Worm (Caenorhabditis elegans) whole organism, early embryonic: Measurements from ENCODE around the gene F19C6.2.
A peak's percentile ranks its signal among the peaks of the same experiment; 100 is the strongest.

ENCODE experiments used
- B0310.2 ChIP-seq: sonication (generic microtip); optimal IDR thresholded peaks from 2 replicates; lab custom pipeline; 2016; ENCODE audit warnings: mild to moderate bottlenecking, missing genetic modification characterization, missing compliant biosample characterization
- F13C5.2 ChIP-seq: sonication (generic microtip); optimal IDR thresholded peaks from 2 replicates; lab custom pipeline; 2017; ENCODE audit warnings: mild to moderate bottlenecking, missing genetic modification characterization, inconsistent platforms, missing compliant biosample characterization
- aly-1 ChIP-seq: sonication (generic microtip); optimal IDR thresholded peaks from 2 replicates; lab custom pipeline; 2016; ENCODE audit warnings: missing genetic modification characterization, missing compliant biosample characterization
- ama-1 ChIP-seq: fragments of 150-350 bp; optimal IDR thresholded peaks from 2 replicates; lab custom pipeline; 2014
- ceh-13 ChIP-seq: fragments of 200-800 bp; sonication (Bioruptor generic); optimal IDR thresholded peaks from 2 replicates; lab custom pipeline; 2018; ENCODE audit warnings: mild to moderate bottlenecking, missing genetic modification characterization, missing compliant biosample characterization
- ceh-36 ChIP-seq: sonication (generic microtip); optimal IDR thresholded peaks from 2 replicates; lab custom pipeline; 2016; ENCODE audit warnings: missing genetic modification characterization, inconsistent platforms, missing compliant biosample characterization
- ets-7 ChIP-seq: sonication (generic microtip); optimal IDR thresholded peaks from 2 replicates; lab custom pipeline; 2016; ENCODE audit warnings: missing genotype, missing genetic modification characterization, missing compliant biosample characterization
- flt-1 ChIP-seq: fragments of 200-800 bp; sonication (Bioruptor generic); IDR thresholded peaks from 2 replicates; pipeline ENCODE4 v1.3.6; 2022; ENCODE audit warnings: missing genetic modification characterization, missing compliant biosample characterization
- hmbx-1 ChIP-seq: sonication (generic microtip); optimal IDR thresholded peaks from 2 replicates; lab custom pipeline; 2016; ENCODE audit warnings: mild to moderate bottlenecking, missing genetic modification characterization, missing compliant biosample characterization
- hmg-4 ChIP-seq: fragments of 200-800 bp; sonication (Bioruptor generic); optimal IDR thresholded peaks from 2 replicates; lab custom pipeline; 2018; ENCODE audit warnings: mild to moderate bottlenecking, missing genetic modification characterization, missing compliant biosample characterization
- hnd-1 ChIP-seq: sonication (generic microtip); optimal IDR thresholded peaks from 2 replicates; lab custom pipeline; 2016; ENCODE audit warnings: missing genetic modification characterization, missing compliant biosample characterization
- pes-1 ChIP-seq: fragments of 200-800 bp; sonication (Bioruptor generic); IDR thresholded peaks from 2 replicates; pipeline ENCODE4 v1.3.6; 2022; ENCODE audit warnings: missing genetic modification reagents, missing genetic modification characterization, missing compliant biosample characterization
- scrt-1 ChIP-seq: fragments of 200-800 bp; sonication (Bioruptor generic); IDR thresholded peaks from 2 replicates; pipeline ENCODE4 v1.3.6; 2022; ENCODE audit warnings: missing genetic modification characterization, missing compliant biosample characterization
- sea-1 ChIP-seq: fragments of 200-800 bp; sonication (Bioruptor generic); conservative IDR thresholded peaks from 2 replicates; pipeline ENCODE4 v1.3.6; 2022; ENCODE audit warnings: missing genetic modification characterization, missing compliant biosample characterization
- tbx-11 ChIP-seq: fragments of 200-800 bp; sonication (Bioruptor generic); IDR thresholded peaks from 2 replicates; pipeline ENCODE4 v1.3.6; 2022; ENCODE audit warnings: missing genetic modification characterization, missing compliant biosample characterization
- tbx-37 ChIP-seq: fragments of 200-800 bp; sonication (Bioruptor generic); conservative IDR thresholded peaks from 2 replicates; pipeline ENCODE4 v1.3.6; 2022; ENCODE audit warnings: missing genetic modification reagents, missing genetic modification characterization, missing compliant biosample characterization
- tra-4 ChIP-seq: sonication (generic microtip); optimal IDR thresholded peaks from 2 replicates; lab custom pipeline; 2017; ENCODE audit warnings: missing genetic modification characterization, missing compliant biosample characterization

The F19C6.2 gene

ce11 chrX:9997344-9997743 is 3.4 kb upstream of the F19C6.2 start:
- TF ChIP-seq tbx-11 (no peak), F13C5.2 (tag; lab: Kevin White, UChicago) (no peak), ceh-13 (no peak)

ce11 chrX:9999192-9999591 is 1.5 kb upstream of the F19C6.2 start, which contains the start of gene grk-1:
Gene grk-1, minus strand, starts transcription at chrX:9999208.
- TF ChIP-seq ceh-13, result no peak
- TF ChIP-seq hmbx-1 (tag; lab: Kevin White, UChicago), result no peak
- no peak for TF ChIP-seq ceh-36 (tag; lab: Kevin White, UChicago)
- TF ChIP-seq flt-1 (GFP tag; lab: Robert Waterston, UW), result no peak
- TF ChIP-seq ets-7 (tag; lab: Kevin White, UChicago), result no peak

DNA sequence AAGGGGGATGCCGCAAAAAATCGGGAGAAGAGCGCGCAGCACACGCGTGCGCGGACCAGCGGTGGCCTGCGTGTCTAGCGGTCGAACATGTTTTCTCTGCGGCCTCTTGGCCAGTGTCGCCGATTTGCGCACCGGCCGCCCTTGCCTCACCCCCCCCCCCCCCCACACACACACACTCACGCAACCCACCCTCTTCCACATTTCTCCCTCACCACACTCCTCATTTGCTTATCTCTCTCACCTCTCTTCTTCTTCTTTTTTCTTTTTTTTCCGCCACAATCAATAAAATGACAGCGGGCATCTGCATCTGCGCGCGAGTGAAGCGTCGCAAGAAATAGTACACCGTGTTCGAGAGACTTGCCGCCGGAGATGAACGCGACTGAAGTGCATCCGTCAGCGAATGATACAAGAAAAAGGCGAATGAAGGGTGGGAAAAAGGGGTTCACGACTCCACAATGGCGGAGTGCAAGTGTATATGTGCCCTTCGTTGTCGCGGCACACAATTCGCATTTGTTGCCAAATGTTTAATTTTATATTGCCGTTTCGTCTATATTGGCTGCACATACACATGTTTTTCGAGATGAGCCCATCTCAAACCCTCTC is 1.0 kb upstream of the F19C6.2 start:
- TF ChIP-seq tbx-11, result no peak
- TF ChIP-seq B0310.2 (tag; lab: Kevin White, UChicago), result peak; percentile 80
- 0 out of 2 replicates have a peak, but pooled peaks have one; percentile 43 for TF ChIP-seq pes-1 (GFP tag; lab: Robert Waterston, UW)
- TF ChIP-seq ceh-36 (tag; lab: Kevin White, UChicago), result no peak
- TF ChIP-seq F13C5.2 (tag; lab: Kevin White, UChicago), result peak; percentile 69
- 0 out of 2 replicates have a peak, but pooled peaks have one; percentile 5 for TF ChIP-seq tbx-37
- TF ChIP-seq hmg-4 (GFP tag; lab: Kevin White, UChicago), result peak; percentile 94

DNA sequence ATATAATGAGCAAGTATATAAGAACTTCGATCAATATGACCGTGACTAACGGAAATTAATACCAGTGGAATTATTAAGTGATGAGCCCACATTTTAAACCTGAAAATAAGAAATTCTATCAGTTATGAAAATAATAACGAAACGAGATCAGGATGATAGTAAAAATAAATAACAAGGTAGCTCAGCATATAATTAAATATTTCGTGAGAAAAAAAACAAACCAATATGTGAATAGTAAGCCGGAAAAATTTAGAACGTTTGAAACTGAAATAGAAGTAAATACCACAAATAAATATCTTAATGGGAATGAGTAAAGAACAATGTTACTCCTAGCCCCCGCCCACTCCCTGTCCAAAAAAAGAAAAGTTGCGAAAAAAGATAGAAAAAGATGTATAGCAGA is 7.9 kb downstream of the F19C6.2 start, which contains the start of gene F19C6.3:
TSS of gene F19C6.3 (minus strand) at position 101 of the 400 bp plus-strand sequence.
- TF ChIP-seq tbx-37 (no peak), hmbx-1 (tag; lab: Kevin White, UChicago) (no peak)

- TF ChIP-seq flt-1 (GFP tag; lab: Robert Waterston, UW) (no peak), scrt-1 (GFP tag; lab: Robert Waterston, UW) (no peak), hnd-1 (tag; lab: Kevin White, UChicago) (no peak), F13C5.2 (tag; lab: Kevin White, UChicago) (no peak), hmg-4 (GFP tag; lab: Kevin White, UChicago) (no peak), sea-1 (GFP tag; lab: Robert Waterston, UW) (no peak), pes-1 (GFP tag; lab: Robert Waterston, UW) (no peak), tra-4 (tag; lab: Kevin White, UChicago) (no peak), hmbx-1 (tag; lab: Kevin White, UChicago) (no peak)
These were observed 9.2 kb downstream of the F19C6.2 start for ce11 chrX:10009985-10010384.

DNA sequence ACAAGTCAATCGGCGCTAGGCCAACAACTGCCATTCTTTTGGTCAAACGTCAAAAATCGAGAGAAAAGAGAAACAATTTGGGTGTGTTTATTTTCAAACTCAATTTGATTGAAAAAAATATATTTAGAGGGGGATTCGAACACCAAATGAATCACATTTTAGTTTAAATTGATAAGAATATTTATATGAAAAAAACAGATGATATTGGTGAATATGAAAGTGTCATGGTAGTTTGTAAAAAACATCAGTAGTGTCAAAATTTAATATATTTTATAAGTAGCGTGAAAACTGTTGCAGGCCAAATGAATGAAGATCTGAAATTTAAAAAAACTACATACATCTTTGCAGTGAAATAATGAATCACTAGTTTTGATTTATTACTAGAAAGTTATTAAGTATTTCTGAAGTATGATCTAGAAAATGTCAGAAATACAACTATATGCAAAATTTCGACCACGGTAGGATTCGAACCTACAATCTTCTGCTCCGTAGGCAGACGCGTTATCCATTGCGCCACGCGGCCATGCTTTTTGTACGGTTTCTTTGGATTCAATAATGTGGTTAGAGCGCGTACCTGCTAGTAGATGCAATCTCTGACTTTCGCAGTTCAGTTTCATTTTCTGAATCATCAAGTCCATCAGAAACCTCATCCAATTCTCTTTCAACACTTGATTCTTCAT is 17.4 kb downstream of the F19C6.2 start, which contains the start of gene F19C6.4:
TSS of gene F19C6.4 (minus strand) at position 51 of the 680 bp plus-strand sequence.
- TF ChIP-seq ama-1 (lab: Kevin White, UChicago), result no peak
- TF ChIP-seq ceh-13, result no peak
- no peak for TF ChIP-seq sea-1 (GFP tag; lab: Robert Waterston, UW)
- TF ChIP-seq hnd-1 (tag; lab: Kevin White, UChicago), result no peak
- no peak for TF ChIP-seq flt-1 (GFP tag; lab: Robert Waterston, UW)
- no peak for TF ChIP-seq F13C5.2 (tag; lab: Kevin White, UChicago)
- TF ChIP-seq B0310.2 (tag; lab: Kevin White, UChicago), result no peak
- TF ChIP-seq tbx-11, result no peak
- TF ChIP-seq tra-4 (tag; lab: Kevin White, UChicago), result no peak
- no peak for TF ChIP-seq pes-1 (GFP tag; lab: Robert Waterston, UW)
- no peak for TF ChIP-seq ceh-36 (tag; lab: Kevin White, UChicago)
- no peak for TF ChIP-seq tbx-37
- TF ChIP-seq hmg-4 (GFP tag; lab: Kevin White, UChicago), result no peak
- no peak for TF ChIP-seq aly-1 (tag; lab: Kevin White, UChicago)
- no peak for TF ChIP-seq scrt-1 (GFP tag; lab: Robert Waterston, UW)
- TF ChIP-seq ets-7 (tag; lab: Kevin White, UChicago), result no peak
- TF ChIP-seq hmbx-1 (tag; lab: Kevin White, UChicago), result no peak

ce11 chrX:10022016-10022415 is 21.3 kb downstream of the F19C6.2 start, which contains the start of gene F42G10.1:
Gene F42G10.1, minus strand, starts transcription at chrX:10022166.
- TF ChIP-seq ceh-13 (no peak), tbx-37 (no peak), hmg-4 (GFP tag; lab: Kevin White, UChicago) (no peak), sea-1 (GFP tag; lab: Robert Waterston, UW) (no peak), F13C5.2 (tag; lab: Kevin White, UChicago) (no peak), hmbx-1 (tag; lab: Kevin White, UChicago) (no peak), aly-1 (tag; lab: Kevin White, UChicago) (no peak), tra-4 (tag; lab: Kevin White, UChicago) (no peak), flt-1 (GFP tag; lab: Robert Waterston, UW) (no peak), scrt-1 (GFP tag; lab: Robert Waterston, UW) (no peak), pes-1 (GFP tag; lab: Robert Waterston, UW) (no peak), hnd-1 (tag; lab: Kevin White, UChicago) (no peak), ama-1 (lab: Kevin White, UChicago) (no peak), B0310.2 (tag; lab: Kevin White, UChicago) (no peak)
